Comparison of ENCODE assay signal across 5 worm cellular contexts in genomic region chrIV:8170264-8170663, ce11.
TF ChIP-seq lines count a peak whose summit lies in the region.

No protein-coding gene starts in this region.

TF ChIP-seq in whole organism, L1 larva, 84 proteins besides CTCF, POLR2A, EP300 and RAD21 (continued from another document):
- TF ChIP-seq fkh-4 (tag; optimal IDR thresholded peaks at IDR 0.05; lab: Kevin White, UChicago; ENCODE audit: borderline replicate concordance) (no peak), swsn-7 (tag; optimal IDR thresholded peaks at IDR 0.05; lab: Kevin White, UChicago) (no peak), pqm-1 (tag; optimal IDR thresholded peaks at IDR 0.05; lab: Kevin White, UChicago) (no peak), tbx-2 (tag; optimal IDR thresholded peaks at IDR 0.05; lab: Kevin White, UChicago) (no peak), rnt-1 (tag; optimal IDR thresholded peaks at IDR 0.05; lab: Kevin White, UChicago) (no peak), ces-1 (GFP tag; optimal IDR thresholded peaks at IDR 0.05; lab: Kevin White, UChicago) (no peak), blmp-1 (tag; optimal IDR thresholded peaks at IDR 0.05; lab: Kevin White, UChicago) (peak; percentile 67), mep-1 (tag; optimal IDR thresholded peaks at IDR 0.05; lab: Kevin White, UChicago) (peak; percentile 31), egl-27 (tag; optimal IDR thresholded peaks at IDR 0.05; lab: Kevin White, UChicago) (no peak), C16A3.4 (tag; optimal IDR thresholded peaks at IDR 0.05; lab: Kevin White, UChicago) (no peak), lsy-2 (tag; optimal IDR thresholded peaks at IDR 0.05; lab: Kevin White, UChicago) (peak in 1 of 2 experiments; percentile 14), ceh-90 (tag; optimal IDR thresholded peaks at IDR 0.05; lab: Kevin White, UChicago) (no peak), vab-15 (tag; optimal IDR thresholded peaks at IDR 0.05; lab: Kevin White, UChicago) (no peak), lin-14 (GFP tag; optimal IDR thresholded peaks at IDR 0.05; lab: Kevin White, UChicago) (peak; percentile 69), unc-62 (GFP tag; optimal IDR thresholded peaks at IDR 0.05; lab: Kevin White, UChicago) (no peak), mdl-1 (tag; optimal IDR thresholded peaks at IDR 0.05; lab: Kevin White, UChicago) (no peak), nhr-77 (tag; optimal IDR thresholded peaks at IDR 0.05; lab: Kevin White, UChicago) (peak; percentile 50), hlh-17 (GFP tag; optimal IDR thresholded peaks at IDR 0.05; lab: Kevin White, UChicago; ENCODE audit: borderline replicate concordance) (no peak), nhr-19 (GFP tag; conservative IDR thresholded peaks at IDR 0.05; lab: Robert Waterston, UW) (no peak), skn-1 (tag; optimal IDR thresholded peaks at IDR 0.05; lab: Kevin White, UChicago) (peak; percentile 10), nhr-47 (tag; optimal IDR thresholded peaks at IDR 0.05; lab: Kevin White, UChicago) (no peak)

TF ChIP-seq in whole organism, L2 larva, 48 proteins besides CTCF, POLR2A, EP300 and RAD21 (continued from another document and continues in another):
- TF ChIP-seq nhr-23 (tag; optimal IDR thresholded peaks at IDR 0.05; lab: Kevin White, UChicago) (no peak), lin-39 (tag; optimal IDR thresholded peaks at IDR 0.05; lab: Kevin White, UChicago) (no peak), egl-27 (tag; optimal IDR thresholded peaks at IDR 0.05; lab: Kevin White, UChicago) (peak; percentile 33), Y55F3AM.14 (GFP tag; optimal IDR thresholded peaks at IDR 0.05; lab: Kevin White, UChicago) (no peak), crh-2 (tag; optimal IDR thresholded peaks at IDR 0.05; lab: Kevin White, UChicago) (no peak), mdl-1 (tag; optimal IDR thresholded peaks at IDR 0.05; lab: Kevin White, UChicago) (no peak), peb-1 (tag; optimal IDR thresholded peaks at IDR 0.05; lab: Kevin White, UChicago) (no peak), C34F6.9 (tag; optimal IDR thresholded peaks at IDR 0.05; lab: Kevin White, UChicago) (no peak), ZK546.5 (tag; optimal IDR thresholded peaks at IDR 0.05; lab: Kevin White, UChicago) (no peak), ztf-4 (tag; optimal IDR thresholded peaks at IDR 0.05; lab: Kevin White, UChicago) (no peak), F13H6.1 (tag; optimal IDR thresholded peaks at IDR 0.05; lab: Kevin White, UChicago) (peak; percentile 51), nhr-6 (tag; optimal IDR thresholded peaks at IDR 0.05; lab: Kevin White, UChicago) (no peak), nhr-12 (tag; optimal IDR thresholded peaks at IDR 0.05; lab: Kevin White, UChicago) (no peak), ztf-1 (GFP tag; conservative IDR thresholded peaks at IDR 0.05; lab: Robert Waterston, UW) (no peak), snpc-4 (tag; optimal IDR thresholded peaks at IDR 0.05; lab: Kevin White, UChicago) (no peak), ama-1 (optimal IDR thresholded peaks at IDR 0.05; lab: Kevin White, UChicago) (no peak), nhr-237 (tag; optimal IDR thresholded peaks at IDR 0.05; lab: Kevin White, UChicago) (no peak), sma-3 (GFP tag; optimal IDR thresholded peaks at IDR 0.05; lab: Kevin White, UChicago) (peak; percentile 17), dmd-4 (tag; optimal IDR thresholded peaks at IDR 0.05; lab: Kevin White, UChicago) (no peak), ztf-11 (tag; optimal IDR thresholded peaks at IDR 0.05; lab: Kevin White, UChicago) (no peak), sma-9 (GFP tag; optimal IDR thresholded peaks at IDR 0.05; lab: Kevin White, UChicago) (peak; percentile 19), sma-9 (tag; optimal IDR thresholded peaks at IDR 0.05; lab: Kevin White, UChicago) (no peak), nhr-11 (tag; optimal IDR thresholded peaks at IDR 0.05; lab: Kevin White, UChicago) (no peak), nhr-10 (tag; optimal IDR thresholded peaks at IDR 0.05; lab: Kevin White, UChicago) (no peak), nhr-25 (tag; optimal IDR thresholded peaks at IDR 0.05; lab: Kevin White, UChicago) (no peak), zag-1 (tag; optimal IDR thresholded peaks at IDR 0.05; lab: Kevin White, UChicago) (no peak), lin-13 (GFP tag; optimal IDR thresholded peaks at IDR 0.05; lab: Kevin White, UChicago) (no peak), unc-62 (GFP tag; optimal IDR thresholded peaks at IDR 0.05; lab: Kevin White, UChicago) (no peak), sem-4 (tag; optimal IDR thresholded peaks at IDR 0.05; lab: Kevin White, UChicago) (peak; percentile 11), ceh-16 (tag; optimal IDR thresholded peaks at IDR 0.05; lab: Kevin White, UChicago) (no peak), alr-1 (tag; optimal IDR thresholded peaks at IDR 0.05; lab: Kevin White, UChicago) (no peak)

TF ChIP-seq in whole organism, L3 larva, 47 proteins besides CTCF, POLR2A, EP300 and RAD21 (continued from another document):
- TF ChIP-seq pqm-1 (tag; optimal IDR thresholded peaks at IDR 0.05; lab: Kevin White, UChicago), result no peak
- peak; percentile 79 for TF ChIP-seq nhr-25 (tag; optimal IDR thresholded peaks at IDR 0.05; lab: Kevin White, UChicago)
- TF ChIP-seq snpc-4 (tag; optimal IDR thresholded peaks at IDR 0.05; lab: Kevin White, UChicago), result no peak
TF ChIP-seq in whole organism, L3 larva: peak in this region for 4.

TF ChIP-seq in whole organism, L4 larva, 104 proteins besides CTCF, POLR2A, EP300 and RAD21 (continued from another document):
- TF ChIP-seq nhr-25 (tag; optimal IDR thresholded peaks at IDR 0.05; lab: Kevin White, UChicago; ENCODE audit: borderline replicate concordance, insufficient read depth), result peak; percentile 5
- peak; percentile 38 for TF ChIP-seq hlh-11 (tag; optimal IDR thresholded peaks at IDR 0.05; lab: Kevin White, UChicago)
- TF ChIP-seq cey-2 (tag; optimal IDR thresholded peaks at IDR 0.05; lab: Kevin White, UChicago; ENCODE audit: borderline replicate concordance, insufficient read depth), result no peak
- no peak for TF ChIP-seq aha-1 (tag; lab: Kevin White, UChicago)
- TF ChIP-seq saeg-2 (GFP tag; IDR thresholded peaks at IDR 0.05; lab: Robert Waterston, UW), result no peak
- no peak for TF ChIP-seq lsy-2 (tag; optimal IDR thresholded peaks at IDR 0.05; lab: Kevin White, UChicago)
- TF ChIP-seq ceh-44 (GFP tag; IDR thresholded peaks at IDR 0.05; lab: Robert Waterston, UW), result no peak
- no peak for TF ChIP-seq daf-8 (GFP tag; IDR thresholded peaks at IDR 0.05; lab: Robert Waterston, UW)
- no peak for TF ChIP-seq ceh-28 (tag; optimal IDR thresholded peaks at IDR 0.05; lab: Kevin White, UChicago)
- no peak for TF ChIP-seq daf-16 (GFP tag; optimal IDR thresholded peaks at IDR 0.05; lab: Kevin White, UChicago)
- TF ChIP-seq daf-16 (tag; optimal IDR thresholded peaks at IDR 0.05; lab: Kevin White, UChicago), result no peak
- no peak for TF ChIP-seq lin-38 (GFP tag; IDR thresholded peaks at IDR 0.05; lab: Robert Waterston, UW)
- TF ChIP-seq R02D3.7 (tag; optimal IDR thresholded peaks at IDR 0.05; lab: Kevin White, UChicago), result no peak
- peak in 1 of 2 experiments; percentile 48 for TF ChIP-seq mdl-1 (tag; optimal IDR thresholded peaks at IDR 0.05; lab: Kevin White, UChicago)
- TF ChIP-seq F26F4.8 (GFP tag; conservative IDR thresholded peaks at IDR 0.05; lab: Robert Waterston, UW), result no peak
- no peak for TF ChIP-seq set-16 (GFP tag; IDR thresholded peaks at IDR 0.05; lab: Robert Waterston, UW)

TF ChIP-seq in whole organism, mixed stage, embryonic, 35 proteins besides CTCF, POLR2A, EP300 and RAD21 (continued from another document):
- TF ChIP-seq bed-3 (GFP tag; optimal IDR thresholded peaks at IDR 0.05; lab: Kevin White, UChicago) (no peak), hlh-1 (tag; optimal IDR thresholded peaks at IDR 0.05; lab: Kevin White, UChicago) (no peak), elt-3 (tag; optimal IDR thresholded peaks at IDR 0.05; lab: Kevin White, UChicago) (peak; percentile 51), ztf-11 (tag; optimal IDR thresholded peaks at IDR 0.05; lab: Kevin White, UChicago) (no peak), unc-39 (tag; optimal IDR thresholded peaks at IDR 0.05; lab: Kevin White, UChicago) (no peak), sem-2 (GFP tag; optimal IDR thresholded peaks at IDR 0.05; lab: Kevin White, UChicago) (no peak), sptf-1 (tag; optimal IDR thresholded peaks at IDR 0.05; lab: Kevin White, UChicago) (no peak)
TF ChIP-seq in whole organism, mixed stage, embryonic: peak in this region for 4.
